Worm (Caenorhabditis elegans) whole organism, mixed stage, embryonic: ENCODE results near the gene M01H9.10.
A peak's percentile ranks its signal among the peaks of the same experiment; 100 is the strongest.

Source experiments
- bed-3 ChIP-seq: fragments of 200-800 bp; sonication (Bioruptor generic); optimal IDR thresholded peaks from 3 replicates; lab custom pipeline; 2018; ENCODE audit warnings: mild to moderate bottlenecking, missing genetic modification characterization, moderate library complexity, missing compliant biosample characterization
- blmp-1 ChIP-seq: fragments of 150-350 bp; optimal IDR thresholded peaks from 2 replicates; lab custom pipeline; 2014; ENCODE audit warnings: missing biosample characterization, missing genetic modification characterization
- ceh-39 ChIP-seq: fragments of 150-350 bp; optimal IDR thresholded peaks from 2 replicates; lab custom pipeline; 2014; ENCODE audit warnings: missing biosample characterization, missing genetic modification characterization
- ceh-43 ChIP-seq: fragments of 200-800 bp; sonication (Bioruptor generic); optimal IDR thresholded peaks from 2 replicates; lab custom pipeline; 2018; ENCODE audit warnings: mild to moderate bottlenecking, missing genetic modification characterization, moderate library complexity, missing compliant biosample characterization
- ceh-83 ChIP-seq: fragments of 200-800 bp; sonication (Bioruptor generic); optimal IDR thresholded peaks from 2 replicates; lab custom pipeline; 2018; ENCODE audit warnings: mild to moderate bottlenecking, missing genetic modification characterization, missing compliant biosample characterization
- ces-1 ChIP-seq: fragments of 150-350 bp; optimal IDR thresholded peaks from 2 replicates; lab custom pipeline; 2014; ENCODE audit warnings: missing biosample characterization, missing genetic modification reagents, missing genetic modification characterization
- cnd-1 ChIP-seq: fragments of 200-800 bp; sonication (Bioruptor generic); optimal IDR thresholded peaks from 2 replicates; lab custom pipeline; 2018; ENCODE audit warnings: mild to moderate bottlenecking, missing genetic modification characterization, missing compliant biosample characterization
- drap-1 ChIP-seq: fragments of 200-800 bp; sonication (Bioruptor generic); optimal IDR thresholded peaks from 3 replicates; lab custom pipeline; 2018; ENCODE audit warnings: mild to moderate bottlenecking, missing genetic modification characterization, missing compliant biosample characterization
- elt-1 ChIP-seq: sonication (generic microtip); optimal IDR thresholded peaks from 2 replicates; lab custom pipeline; 2017; ENCODE audit warnings: missing genetic modification characterization, mild to moderate bottlenecking, missing compliant biosample characterization, antibody characterized with exemption, moderate library complexity, borderline replicate concordance; ENCODE audit not compliant: insufficient read depth
- elt-3 ChIP-seq: fragments of 150-350 bp; optimal IDR thresholded peaks from 2 replicates; lab custom pipeline; 2014; ENCODE audit warnings: missing biosample characterization, missing genetic modification characterization
- flh-1 ChIP-seq: fragments of 200-800 bp; sonication (Bioruptor generic); optimal IDR thresholded peaks from 2 replicates; lab custom pipeline; 2018; ENCODE audit warnings: mild to moderate bottlenecking, missing genetic modification characterization, moderate library complexity, missing compliant biosample characterization
- hlh-1 ChIP-seq: fragments of 150-350 bp; optimal IDR thresholded peaks from 2 replicates; lab custom pipeline; 2014; ENCODE audit warnings: missing biosample characterization, missing genetic modification reagents, missing genetic modification characterization
- lin-13 ChIP-seq: fragments of 150-350 bp; optimal IDR thresholded peaks from 2 replicates; lab custom pipeline; 2014; ENCODE audit warnings: missing biosample characterization, missing genetic modification characterization
- lin-32 ChIP-seq: fragments of 200-800 bp; sonication (Bioruptor generic); optimal IDR thresholded peaks from 2 replicates; lab custom pipeline; 2018; ENCODE audit warnings: mild to moderate bottlenecking, missing genetic modification characterization, missing compliant biosample characterization
- mab-5 ChIP-seq: fragments of 150-350 bp; optimal IDR thresholded peaks from 2 replicates; lab custom pipeline; 2014; ENCODE audit warnings: missing biosample characterization, missing genetic modification characterization
- mls-2 ChIP-seq: sonication (generic microtip); optimal IDR thresholded peaks from 2 replicates; lab custom pipeline; 2016; ENCODE audit warnings: mild to moderate bottlenecking, missing genetic modification characterization, moderate library complexity, missing compliant biosample characterization
- nhr-12 ChIP-seq: fragments of 150-350 bp; optimal IDR thresholded peaks from 2 replicates; lab custom pipeline; 2014; ENCODE audit warnings: missing biosample characterization, missing genetic modification characterization
- nhr-2 ChIP-seq: fragments of 150-350 bp; optimal IDR thresholded peaks from 2 replicates; lab custom pipeline; 2014; ENCODE audit warnings: missing biosample characterization, missing genetic modification characterization
- nhr-237 ChIP-seq: fragments of 150-350 bp; optimal IDR thresholded peaks from 2 replicates; lab custom pipeline; 2014; ENCODE audit warnings: missing biosample characterization, missing genetic modification characterization
- nhr-28 ChIP-seq: fragments of 150-350 bp; optimal IDR thresholded peaks from 2 replicates; lab custom pipeline; 2014; ENCODE audit warnings: missing biosample characterization, missing genetic modification characterization
- nhr-76 ChIP-seq: sonication (generic microtip); optimal IDR thresholded peaks from 2 replicates; lab custom pipeline; 2017; ENCODE audit warnings: missing biosample characterization, missing genetic modification characterization
- pha-4 ChIP-seq: fragments of 150-350 bp; optimal IDR thresholded peaks from 2 replicates; lab custom pipeline; 2018; ENCODE audit warnings: missing biosample characterization, missing genetic modification reagents, missing genetic modification characterization
- sem-2 ChIP-seq: fragments of 200-800 bp; sonication (Bioruptor generic); optimal IDR thresholded peaks from 2 replicates; lab custom pipeline; 2018; ENCODE audit warnings: mild to moderate bottlenecking, missing genetic modification characterization, missing compliant biosample characterization
- snpc-4 ChIP-seq: fragments of 150-350 bp; optimal IDR thresholded peaks from 2 replicates; lab custom pipeline; 2014; ENCODE audit warnings: missing biosample characterization, missing genetic modification characterization
- sptf-1 ChIP-seq: sonication (generic microtip); optimal IDR thresholded peaks from 2 replicates; lab custom pipeline; 2017; ENCODE audit warnings: mild to moderate bottlenecking, missing genetic modification characterization, moderate library complexity, missing compliant biosample characterization
- tbx-8 ChIP-seq: fragments of 200-800 bp; sonication (Bioruptor generic); optimal IDR thresholded peaks from 2 replicates; lab custom pipeline; 2018; ENCODE audit warnings: mild to moderate bottlenecking, missing genetic modification characterization, moderate library complexity, missing compliant biosample characterization
- unc-120 ChIP-seq: sonication (generic microtip); optimal IDR thresholded peaks from 2 replicates; lab custom pipeline; 2017; ENCODE audit warnings: missing genetic modification characterization, missing compliant biosample characterization; ENCODE audit not compliant: poor library complexity, severe bottlenecking
- unc-39 ChIP-seq: fragments of 150-350 bp; optimal IDR thresholded peaks from 2 replicates; lab custom pipeline; 2014; ENCODE audit warnings: missing biosample characterization, missing genetic modification characterization
- unc-62 ChIP-seq: fragments of 150-350 bp; optimal IDR thresholded peaks from 2 replicates; lab custom pipeline; 2014; ENCODE audit warnings: missing biosample characterization, missing genetic modification reagents, missing genetic modification characterization
- zip-8 ChIP-seq: fragments of 150-350 bp; optimal IDR thresholded peaks from 2 replicates; lab custom pipeline; 2014; ENCODE audit warnings: missing biosample characterization, missing genetic modification characterization
- ztf-11 ChIP-seq: fragments of 150-350 bp; optimal IDR thresholded peaks from 2 replicates; lab custom pipeline; 2014; ENCODE audit warnings: missing biosample characterization, missing genetic modification characterization

The M01H9.10 gene

ce11 chrIV:4451576-4451975 lies 28.4 kb downstream of the M01H9.10 start, which contains the start of gene R08C7.1:
Gene R08C7.1 (plus strand): TSS chrIV:4451876.
- no peak for TF ChIP-seq ztf-11 (tag; lab: Kevin White, UChicago)
- TF ChIP-seq blmp-1 (tag; lab: Kevin White, UChicago): no peak
- TF ChIP-seq, all 35 proteins: peak for 0

DNA sequence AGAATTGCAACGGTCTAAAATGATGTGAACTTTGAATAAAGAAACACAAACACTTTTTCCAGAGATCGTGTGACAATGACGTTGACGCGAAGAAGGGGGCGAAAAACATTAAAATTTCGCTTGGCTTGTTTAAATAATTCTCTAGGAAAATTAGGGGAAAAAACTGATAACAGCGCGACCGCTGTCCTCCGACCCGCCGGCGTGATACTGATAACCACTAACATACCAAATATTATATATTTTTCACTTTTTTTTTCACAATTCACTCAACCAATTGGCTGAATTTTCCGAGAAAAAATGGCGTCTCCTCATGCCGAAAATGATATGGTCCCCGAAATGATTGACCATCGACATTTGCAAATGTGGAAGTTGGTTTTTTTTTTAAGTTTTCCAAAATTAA lies 30.1 kb downstream of the M01H9.10 start:
- no peak for TF ChIP-seq drap-1 (GFP tag; lab: Kevin White, UChicago)
- TF ChIP-seq ces-1 (GFP tag; lab: Kevin White, UChicago): no peak
- TF ChIP-seq nhr-12 (tag; lab: Kevin White, UChicago): no peak
- TF ChIP-seq ceh-39: no peak
- no peak for TF ChIP-seq flh-1 (GFP tag; lab: Kevin White, UChicago)
- no peak for TF ChIP-seq lin-13 (tag; lab: Kevin White, UChicago)
- TF ChIP-seq snpc-4 (tag; lab: Kevin White, UChicago): no peak
- TF ChIP-seq pha-4 (tag; lab: Kevin White, UChicago): no peak
- TF ChIP-seq nhr-2 (tag; lab: Kevin White, UChicago): no peak
- no peak for TF ChIP-seq ztf-11 (tag; lab: Kevin White, UChicago)
- no peak for TF ChIP-seq mls-2
- TF ChIP-seq ceh-43: no peak
- TF ChIP-seq elt-1 (tag; lab: Kevin White, UChicago): no peak
- TF ChIP-seq lin-32 (GFP tag; lab: Kevin White, UChicago): no peak
- TF ChIP-seq tbx-8 (GFP tag; lab: Kevin White, UChicago): no peak
- no peak for TF ChIP-seq mab-5 (tag; lab: Kevin White, UChicago)
- TF ChIP-seq hlh-1: no peak
- TF ChIP-seq bed-3 (GFP tag; lab: Kevin White, UChicago): no peak
- TF ChIP-seq, all 35 proteins: peak for 0

DNA sequence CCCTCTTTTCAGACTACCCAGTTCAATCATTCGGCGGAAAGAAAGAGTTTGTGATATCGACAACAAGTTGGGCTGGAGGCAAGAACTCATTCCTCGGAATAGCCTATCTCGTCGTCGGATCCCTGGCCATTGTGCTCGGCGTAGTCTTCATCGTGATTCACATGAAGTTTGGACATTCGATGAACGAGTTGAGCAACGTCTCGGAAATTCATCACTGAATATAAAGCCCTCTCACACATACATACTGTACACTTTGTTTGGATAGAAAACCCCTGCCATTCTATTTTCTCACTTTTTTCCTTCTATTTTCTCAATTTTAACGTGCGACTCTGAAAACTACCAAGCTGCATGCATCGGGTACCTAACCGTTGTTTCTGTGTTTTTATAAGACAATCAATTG lies 30.5 kb downstream of the M01H9.10 start, which contains the start of gene R08C7.12:
Gene R08C7.12, plus strand, starts transcription at position 301 of the 400 bp plus-strand sequence.
- TF ChIP-seq elt-3 (tag; lab: Kevin White, UChicago) (no peak), blmp-1 (tag; lab: Kevin White, UChicago) (no peak), mls-2 (no peak), nhr-12 (tag; lab: Kevin White, UChicago) (no peak), nhr-76 (no peak), drap-1 (GFP tag; lab: Kevin White, UChicago) (no peak), mab-5 (tag; lab: Kevin White, UChicago) (no peak), lin-32 (GFP tag; lab: Kevin White, UChicago) (no peak), ceh-83 (GFP tag; lab: Kevin White, UChicago) (no peak), cnd-1 (no peak), flh-1 (GFP tag; lab: Kevin White, UChicago) (no peak), unc-39 (no peak)

DNA sequence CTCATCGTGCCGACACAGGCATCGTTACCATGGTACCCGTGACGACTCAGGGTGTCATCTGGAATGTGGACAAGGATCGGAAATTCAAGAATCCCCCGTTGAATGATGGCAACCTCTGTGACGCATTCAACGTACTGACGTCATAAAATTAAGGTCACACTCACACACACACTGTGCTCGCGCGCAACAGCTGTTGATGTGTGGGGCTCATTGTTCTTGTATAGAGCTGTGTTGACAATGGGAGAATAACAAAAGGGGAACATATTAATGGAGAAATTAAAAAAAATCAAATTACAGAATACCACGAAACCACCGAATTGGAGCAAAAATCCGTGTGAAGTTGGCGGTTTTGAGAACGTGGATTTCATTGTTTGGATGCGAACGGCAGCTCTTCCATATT lies 31.6 kb downstream of the M01H9.10 start:
- no peak for TF ChIP-seq ceh-43
- no peak for TF ChIP-seq tbx-8 (GFP tag; lab: Kevin White, UChicago)
- no peak for TF ChIP-seq sptf-1 (tag; lab: Kevin White, UChicago)
- no peak for TF ChIP-seq snpc-4 (tag; lab: Kevin White, UChicago)
- no peak for TF ChIP-seq lin-13 (tag; lab: Kevin White, UChicago)
- TF ChIP-seq ces-1 (GFP tag; lab: Kevin White, UChicago): peak; percentile 62
- TF ChIP-seq blmp-1 (tag; lab: Kevin White, UChicago): no peak
- no peak for TF ChIP-seq nhr-12 (tag; lab: Kevin White, UChicago)
- no peak for TF ChIP-seq ztf-11 (tag; lab: Kevin White, UChicago)
- no peak for TF ChIP-seq drap-1 (GFP tag; lab: Kevin White, UChicago)
- TF ChIP-seq nhr-28 (tag; lab: Kevin White, UChicago): no peak
- peak; percentile 88 for TF ChIP-seq hlh-1
- TF ChIP-seq lin-32 (GFP tag; lab: Kevin White, UChicago): peak; percentile 97
- TF ChIP-seq zip-8 (tag; lab: Kevin White, UChicago): peak; percentile 30
- peak; percentile 89 for TF ChIP-seq cnd-1
- TF ChIP-seq unc-62: no peak
- no peak for TF ChIP-seq nhr-76

ce11 chrIV:4447367-4447766 lies 32.6 kb downstream of the M01H9.10 start:
- TF ChIP-seq elt-1 (tag; lab: Kevin White, UChicago) (no peak), ces-1 (GFP tag; lab: Kevin White, UChicago) (no peak), lin-13 (tag; lab: Kevin White, UChicago) (no peak), unc-120 (tag; lab: Kevin White, UChicago) (no peak), bed-3 (GFP tag; lab: Kevin White, UChicago) (no peak), lin-32 (GFP tag; lab: Kevin White, UChicago) (no peak)

- TF ChIP-seq blmp-1 (tag; lab: Kevin White, UChicago) (no peak), lin-32 (GFP tag; lab: Kevin White, UChicago) (no peak), nhr-237 (tag; lab: Kevin White, UChicago) (no peak), nhr-2 (tag; lab: Kevin White, UChicago) (no peak), zip-8 (tag; lab: Kevin White, UChicago) (no peak), mab-5 (tag; lab: Kevin White, UChicago) (no peak), unc-39 (no peak), tbx-8 (GFP tag; lab: Kevin White, UChicago) (no peak), drap-1 (GFP tag; lab: Kevin White, UChicago) (no peak), ztf-11 (tag; lab: Kevin White, UChicago) (no peak), ces-1 (GFP tag; lab: Kevin White, UChicago) (no peak), sem-2 (no peak)
- TF ChIP-seq, all 35 proteins: peak for 0
Measured at ce11 chrIV:4447284-4447366, 32.8 kb downstream of the M01H9.10 start, which contains the start of gene chat-1. Gene chat-1 (plus strand): TSS chrIV:4447331.
